Fruit fly (Drosophila melanogaster) whole organism, embryonic: ENCODE results near the gene Rlb1.

Experiments used
- Abd-B ChIP-seq: fragments of 200-800 bp; sonication (Bioruptor generic); optimal IDR thresholded peaks from 2 replicates; lab custom pipeline; 2018; ENCODE audit warnings: missing biosample characterization, mild to moderate bottlenecking, missing genetic modification characterization, moderate library complexity
- Atf-2 ChIP-seq: fragments of 200-800 bp; sonication (Bioruptor generic); optimal IDR thresholded peaks from 2 replicates; lab custom pipeline; 2016; ENCODE audit warnings: missing biosample characterization, missing genetic modification characterization
- CG12155 ChIP-seq: fragments of 200-800 bp; sonication (Bioruptor generic); optimal IDR thresholded peaks from 3 replicates; lab custom pipeline; 2016; ENCODE audit warnings: missing biosample characterization, missing genetic modification characterization
- CG12659 ChIP-seq: fragments of 200-800 bp; sonication (Bioruptor generic); optimal IDR thresholded peaks from 3 replicates; lab custom pipeline; 2017; ENCODE audit warnings: mild to moderate bottlenecking, missing biosample characterization, missing genetic modification reagents, missing genetic modification characterization
- CG14441 ChIP-seq: fragments of 200-800 bp; sonication (Bioruptor generic); IDR thresholded peaks from 2 replicates; pipeline ENCODE4 v1.3.6; 2022; ENCODE audit warnings: missing biosample characterization, missing genetic modification characterization
- CG15011 ChIP-seq: fragments of 200-800 bp; sonication (Bioruptor generic); optimal IDR thresholded peaks from 3 replicates; lab custom pipeline; 2018; ENCODE audit warnings: missing biosample characterization, mild to moderate bottlenecking, missing genetic modification characterization
- CG15269 ChIP-seq: fragments of 200-800 bp; sonication (Bioruptor generic); optimal IDR thresholded peaks from 2 replicates; lab custom pipeline; 2018; ENCODE audit warnings: missing biosample characterization, mild to moderate bottlenecking, missing genetic modification characterization, moderate library complexity
- CG16863 ChIP-seq: fragments of 200-800 bp; sonication (Bioruptor generic); optimal IDR thresholded peaks from 3 replicates; lab custom pipeline; 2016; ENCODE audit warnings: missing biosample characterization, missing genetic modification characterization
- CG18476 ChIP-seq: fragments of 200-800 bp; sonication (Bioruptor generic); optimal IDR thresholded peaks from 2 replicates; lab custom pipeline; 2016; ENCODE audit warnings: missing biosample characterization, mild to moderate bottlenecking, missing genetic modification characterization
- CG18764 ChIP-seq: fragments of 200-800 bp; sonication (Bioruptor generic); optimal IDR thresholded peaks from 3 replicates; lab custom pipeline; 2016; ENCODE audit warnings: missing biosample characterization, missing genetic modification characterization
- CG2116 ChIP-seq: fragments of 200-800 bp; sonication (Bioruptor generic); optimal IDR thresholded peaks from 3 replicates; lab custom pipeline; 2018; ENCODE audit warnings: missing biosample characterization, mild to moderate bottlenecking, missing genetic modification characterization
- CG2129 ChIP-seq: fragments of 200-800 bp; sonication (Bioruptor generic); IDR thresholded peaks from 2 replicates; pipeline ENCODE4 v1.3.6; 2022; ENCODE audit warnings: missing biosample characterization, missing genetic modification characterization; ENCODE audit not compliant: partially characterized antibody
- CG4707 ChIP-seq: fragments of 200-800 bp; sonication (Bioruptor generic); optimal IDR thresholded peaks from 2 replicates; lab custom pipeline; 2018; ENCODE audit warnings: missing biosample characterization, mild to moderate bottlenecking, missing genetic modification characterization, moderate library complexity
- CG6654 ChIP-seq: fragments of 200-800 bp; sonication (Bioruptor generic); optimal IDR thresholded peaks from 2 replicates; lab custom pipeline; 2017; ENCODE audit warnings: missing biosample characterization, mild to moderate bottlenecking, missing genetic modification characterization
- CG8478 ChIP-seq: fragments of >200 bp; optimal IDR thresholded peaks from 2 replicates; lab custom pipeline; 2018
- CG9609 ChIP-seq: fragments of 200-800 bp; sonication (Bioruptor generic); optimal IDR thresholded peaks from 3 replicates; lab custom pipeline; 2016; ENCODE audit warnings: missing biosample characterization, missing genetic modification characterization
- CG9876 ChIP-seq: fragments of 200-800 bp; sonication (Bioruptor generic); optimal IDR thresholded peaks from 2 replicates; lab custom pipeline; 2016; ENCODE audit warnings: missing biosample characterization, missing genetic modification characterization
- D19B ChIP-seq: fragments of 200-800 bp; sonication (Bioruptor generic); optimal IDR thresholded peaks from 2 replicates; lab custom pipeline; 2017; ENCODE audit warnings: missing biosample characterization, mild to moderate bottlenecking, missing genetic modification characterization
- Gug ChIP-seq: fragments of 200-800 bp; sonication (Bioruptor generic); IDR thresholded peaks from 4 replicates; pipeline ENCODE4 v1.3.6; 2022; ENCODE audit warnings: missing biosample characterization, missing genetic modification characterization
- H15 ChIP-seq: fragments of 200-800 bp; sonication (Bioruptor generic); IDR thresholded peaks from 3 replicates; pipeline ENCODE4 v1.3.6; 2022; ENCODE audit warnings: missing biosample characterization, missing genetic modification characterization
- HmgZ ChIP-seq: fragments of 200-800 bp; sonication (Bioruptor generic); optimal IDR thresholded peaks from 2 replicates; lab custom pipeline; 2018; ENCODE audit warnings: missing biosample characterization, mild to moderate bottlenecking, missing genetic modification characterization
- Hr51 ChIP-seq, 2 experiments: fragments of 200-800 bp; sonication (Bioruptor generic); optimal IDR thresholded peaks; 2 replicates in 1 of 2; 3 replicates in 1 of 2; lab custom pipeline; 2016 to 2018; ENCODE audit warnings: missing biosample characterization in 2 of 2, missing genetic modification characterization in 2 of 2, mild to moderate bottlenecking in 1 of 2, moderate library complexity in 1 of 2
- MBD-R2 ChIP-seq: fragments of 200-800 bp; sonication (Bioruptor generic); IDR thresholded peaks from 2 replicates; pipeline ENCODE4 v1.3.6; 2022; ENCODE audit warnings: missing biosample characterization, missing genetic modification characterization
- Mes4 ChIP-seq: fragments of 200-800 bp; sonication (Bioruptor generic); optimal IDR thresholded peaks from 2 replicates; lab custom pipeline; 2016; ENCODE audit warnings: missing biosample characterization, missing genetic modification characterization
- Myb ChIP-seq: fragments of 200-800 bp; sonication (Bioruptor generic); optimal IDR thresholded peaks from 2 replicates; lab custom pipeline; 2016; ENCODE audit warnings: missing biosample characterization, missing genetic modification characterization
- Nf-YB ChIP-seq: fragments of 200-800 bp; sonication (Bioruptor generic); optimal IDR thresholded peaks from 3 replicates; lab custom pipeline; 2019; ENCODE audit warnings: missing biosample characterization, mild to moderate bottlenecking, missing genetic modification characterization, moderate library complexity
- Optix ChIP-seq: fragments of 200-800 bp; sonication (Bioruptor generic); IDR thresholded peaks from 3 replicates; pipeline ENCODE4 v1.3.6; 2022; ENCODE audit warnings: missing biosample characterization, missing genetic modification characterization
- Pdp1 ChIP-seq, 2 experiments: fragments of 200-800 bp; sonication (Bioruptor generic); optimal IDR thresholded peaks; 3 replicates each; lab custom pipeline; 2016; ENCODE audit warnings: missing biosample characterization in 2 of 2, missing genetic modification characterization in 2 of 2, mild to moderate bottlenecking in 1 of 2, moderate library complexity in 1 of 2
- Sin3A ChIP-seq: fragments of >200 bp; optimal IDR thresholded peaks from 2 replicates; lab custom pipeline; 2018
- Taf1 ChIP-seq: fragments of 200-800 bp; sonication (Bioruptor generic); IDR thresholded peaks from 2 replicates; pipeline ENCODE4 v1.3.6; 2022; ENCODE audit warnings: missing biosample characterization, missing genetic modification characterization
- amos ChIP-seq: fragments of 200-800 bp; sonication (Bioruptor generic); IDR thresholded peaks from 2 replicates; pipeline ENCODE4 v1.3.6; 2022; ENCODE audit warnings: missing biosample characterization, missing genetic modification characterization; ENCODE audit not compliant: partially characterized antibody
- ase ChIP-seq: fragments of 200-800 bp; sonication (Bioruptor generic); IDR thresholded peaks from 3 replicates; pipeline ENCODE4 v1.3.6; 2022; ENCODE audit warnings: missing biosample characterization, missing genetic modification characterization
- az2 ChIP-seq: fragments of 200-800 bp; sonication (Bioruptor generic); optimal IDR thresholded peaks from 3 replicates; lab custom pipeline; 2016; ENCODE audit warnings: missing biosample characterization, missing genetic modification characterization
- btn ChIP-seq: fragments of 200-800 bp; sonication (Bioruptor generic); optimal IDR thresholded peaks from 2 replicates; lab custom pipeline; 2016; ENCODE audit warnings: missing biosample characterization, missing genetic modification characterization
- da ChIP-seq: fragments of 200-800 bp; sonication (Bioruptor generic); optimal IDR thresholded peaks from 2 replicates; lab custom pipeline; 2016; ENCODE audit warnings: missing biosample characterization, missing genetic modification characterization
- disco-r ChIP-seq: fragments of 200-800 bp; sonication (Bioruptor generic); optimal IDR thresholded peaks from 2 replicates; lab custom pipeline; 2016; ENCODE audit warnings: missing biosample characterization, missing genetic modification characterization
- gce ChIP-seq: fragments of 200-800 bp; sonication (Bioruptor generic); IDR thresholded peaks from 3 replicates; pipeline ENCODE4 v1.3.6; 2022; ENCODE audit warnings: missing biosample characterization, missing genetic modification characterization
- hbn ChIP-seq: fragments of 200-800 bp; sonication (Bioruptor generic); IDR thresholded peaks from 2 replicates; pipeline ENCODE4 v1.3.6; 2022; ENCODE audit warnings: missing biosample characterization, missing genetic modification characterization; ENCODE audit not compliant: partially characterized antibody
- ken ChIP-seq: fragments of 200-800 bp; sonication (Bioruptor generic); IDR thresholded peaks from 3 replicates; pipeline ENCODE4 v1.3.6; 2022; ENCODE audit warnings: missing biosample characterization, missing genetic modification characterization
- kni ChIP-seq: fragments of 200-800 bp; sonication (Bioruptor generic); optimal IDR thresholded peaks from 3 replicates; lab custom pipeline; 2017; ENCODE audit warnings: mild to moderate bottlenecking, missing biosample characterization, missing genetic modification reagents, missing genetic modification characterization
- lola ChIP-seq, 3 experiments: fragments of >200 bp in 2 of 3; fragments of 200-800 bp in 1 of 3; sonication (Bioruptor generic) in 1 of 3; optimal IDR thresholded peaks; 2 replicates each; lab custom pipeline; 2017 to 2019; ENCODE audit warnings: missing biosample characterization in 3 of 3, missing genetic modification characterization in 3 of 3, mild to moderate bottlenecking in 1 of 3, moderate library complexity in 1 of 3
- mam ChIP-seq: fragments of 200-800 bp; sonication (Bioruptor generic); optimal IDR thresholded peaks from 3 replicates; lab custom pipeline; 2016; ENCODE audit warnings: missing biosample characterization, missing genetic modification characterization
- oc ChIP-seq: fragments of 200-800 bp; sonication (Bioruptor generic); optimal IDR thresholded peaks from 2 replicates; lab custom pipeline; 2018; ENCODE audit warnings: missing biosample characterization, mild to moderate bottlenecking, missing genetic modification characterization, moderate library complexity
- peb ChIP-seq: fragments of 200-800 bp; sonication (Bioruptor generic); IDR thresholded peaks from 2 replicates; pipeline ENCODE4 v1.3.6; 2022; ENCODE audit warnings: missing biosample characterization, missing genetic modification characterization
- sd ChIP-seq: fragments of 200-800 bp; sonication (Bioruptor generic); optimal IDR thresholded peaks from 3 replicates; lab custom pipeline; 2018; ENCODE audit warnings: missing biosample characterization, mild to moderate bottlenecking, missing genetic modification characterization, moderate library complexity
- sqz ChIP-seq: fragments of 200-800 bp; sonication (Bioruptor generic); optimal IDR thresholded peaks from 3 replicates; lab custom pipeline; 2018; ENCODE audit warnings: missing biosample characterization, mild to moderate bottlenecking, missing genetic modification characterization
- z ChIP-seq: fragments of 200-800 bp; sonication (Bioruptor generic); IDR thresholded peaks from 3 replicates; pipeline ENCODE4 v1.3.6; 2022; ENCODE audit warnings: missing biosample characterization, missing genetic modification characterization
- zfh2 ChIP-seq: fragments of 200-800 bp; sonication (Bioruptor generic); optimal IDR thresholded peaks from 2 replicates; lab custom pipeline; 2016; ENCODE audit warnings: missing biosample characterization, missing genetic modification characterization

Rlb1 gene

dm6 chr3R:9533181-9534124 lies 20.3 kb downstream of the Rlb1 start (continued):
- peak; percentile 88 for TF ChIP-seq kni
- TF ChIP-seq CG4707 (GFP tag; lab: Kevin White, UChicago) = peak; percentile 81
- TF ChIP-seq MBD-R2 (GFP tag; lab: Robert Waterston, UW) = peak; percentile 73
- peak; percentile 93 for TF ChIP-seq CG18764 (GFP tag; lab: Kevin White, UChicago)
- TF ChIP-seq zfh2 = peak; percentile 95
- TF ChIP-seq z (GFP tag; lab: Robert Waterston, UW) = 0 out of 3 replicates have a peak, but pooled peaks have one; percentile 5
- no peak for TF ChIP-seq Sin3A (lab: Kevin White, UChicago)
- peak; percentile 49; the same call in 1 of the 3 replicates for TF ChIP-seq gce (GFP tag; lab: Robert Waterston, UW)
- TF ChIP-seq ken = peak; percentile 78
- TF ChIP-seq Taf1 = peak; percentile 85
- peak; percentile 93 for TF ChIP-seq CG12155 (GFP tag; lab: Kevin White, UChicago)
- TF ChIP-seq btn (GFP tag; lab: Kevin White, UChicago) = peak; percentile 80
- peak; percentile 81 for TF ChIP-seq Myb
- peak; percentile 79 for TF ChIP-seq sd (tag; lab: Kevin White, UChicago)
- TF ChIP-seq CG15011 (GFP tag; lab: Kevin White, UChicago) = peak; percentile 98
- TF ChIP-seq Hr51 (GFP tag; optimal IDR thresholded peaks at IDR 0.05; lab: Kevin White, UChicago) = peak; percentile 91 to 98
- peak; percentile 91 for TF ChIP-seq sqz (GFP tag; lab: Kevin White, UChicago)
- peak; percentile 95 for TF ChIP-seq az2 (GFP tag; lab: Kevin White, UChicago)
- peak; percentile 97 for TF ChIP-seq CG15269 (tag; lab: Kevin White, UChicago)
- TF ChIP-seq lola (GFP tag; optimal IDR thresholded peaks at IDR 0.05; lab: Kevin White, UChicago) = peak in 1 of 3 experiments; percentile 95
- TF ChIP-seq CG2116 (GFP tag; lab: Kevin White, UChicago) = peak; percentile 79
- TF ChIP-seq H15 (GFP tag; lab: Robert Waterston, UW) = peak; percentile 79; the same call in 2 of the 3 replicates
- peak; percentile 89 for TF ChIP-seq CG9609 (GFP tag; lab: Kevin White, UChicago)
- TF ChIP-seq CG8478 (lab: Kevin White, UChicago) = no peak
- no peak for TF ChIP-seq amos (GFP tag; lab: Robert Waterston, UW)
- TF ChIP-seq CG2129 (GFP tag; lab: Robert Waterston, UW) = no peak
- TF ChIP-seq hbn (GFP tag; lab: Robert Waterston, UW) = no peak
- TF ChIP-seq oc (tag; lab: Kevin White, UChicago) = peak; percentile 62
- peak; percentile 77; the same call in 1 of the 2 replicates for TF ChIP-seq CG14441
- peak; percentile 86 for TF ChIP-seq disco-r (GFP tag; lab: Kevin White, UChicago)
- TF ChIP-seq Optix (GFP tag; lab: Robert Waterston, UW) = peak; percentile 84
- peak; percentile 99 for TF ChIP-seq CG12659 (GFP tag; lab: Kevin White, UChicago)
- peak; percentile 66 for TF ChIP-seq da (GFP tag; lab: Kevin White, UChicago)
- peak; percentile 96 for TF ChIP-seq CG18476 (GFP tag; lab: Kevin White, UChicago)
- TF ChIP-seq Nf-YB (GFP tag; lab: Kevin White, UChicago) = peak; percentile 86
- TF ChIP-seq D19B (GFP tag; lab: Kevin White, UChicago) = peak; percentile 94
- peak; percentile 89 for TF ChIP-seq Mes4 (GFP tag; lab: Kevin White, UChicago)
- TF ChIP-seq peb (GFP tag; lab: Robert Waterston, UW) = peak; percentile 47; the same call in 1 of the 2 replicates
- TF ChIP-seq CG6654 (GFP tag; lab: Kevin White, UChicago) = peak; percentile 90
- peak; percentile 92 for TF ChIP-seq mam (GFP tag; lab: Kevin White, UChicago)
- TF ChIP-seq Atf-2 (GFP tag; lab: Kevin White, UChicago) = peak; percentile 90
- peak; percentile 86 for TF ChIP-seq HmgZ (tag; lab: Kevin White, UChicago)
- TF ChIP-seq Abd-B (GFP tag; lab: Kevin White, UChicago) = peak; percentile 94
- TF ChIP-seq ase (GFP tag; lab: Robert Waterston, UW) = peak; percentile 79; the same call in 2 of the 3 replicates
- TF ChIP-seq CG16863 = peak; percentile 90
- TF ChIP-seq CG9876 = peak; percentile 67
- peak; percentile 84 to 96 for TF ChIP-seq Pdp1 (GFP tag; optimal IDR thresholded peaks at IDR 0.05; lab: Kevin White, UChicago)
- peak; percentile 88 for TF ChIP-seq Gug (GFP tag; lab: Robert Waterston, UW)
